Fruit fly (Drosophila melanogaster) whole organism, wandering third instar larva: ENCODE data around the gene Cyp4ae1.

Experiments
- Abd-B ChIP-seq: fragments of >200 bp; optimal IDR thresholded peaks from 2 replicates; lab custom pipeline; 2017; ENCODE audit warnings: missing biosample characterization, missing genetic modification characterization
- Hr78 ChIP-seq: fragments of >200 bp; optimal IDR thresholded peaks from 2 replicates; lab custom pipeline; 2017; ENCODE audit warnings: missing biosample characterization, missing genetic modification characterization
- h ChIP-seq: fragments of 200-800 bp; sonication (Bioruptor generic); optimal IDR thresholded peaks from 3 replicates; lab custom pipeline; 2016; ENCODE audit warnings: missing biosample characterization, mild to moderate bottlenecking, missing genetic modification characterization

DNA sequence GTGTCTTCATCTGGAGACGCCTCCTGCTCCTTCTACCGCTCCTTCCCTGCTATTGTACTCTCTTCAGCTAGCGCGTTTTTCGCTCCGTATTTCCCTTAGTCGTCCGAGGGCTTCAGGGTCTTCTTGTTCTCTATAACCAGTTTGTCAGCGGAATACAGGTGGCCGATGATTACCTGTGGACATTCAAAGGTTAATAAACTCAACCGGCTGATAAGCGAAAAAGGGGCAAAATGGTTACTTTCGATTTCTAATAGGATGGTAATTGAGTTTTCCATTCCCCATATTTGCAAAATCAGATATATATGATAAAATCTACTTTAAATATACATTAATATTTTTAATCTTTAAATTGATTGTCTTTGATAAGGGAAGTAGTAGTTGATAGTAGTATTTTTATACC, 30.1 kb upstream of the Cyp4ae1 start:
- TF ChIP-seq Abd-B (GFP tag; lab: Kevin White, UChicago), result no peak
- TF ChIP-seq h (GFP tag; lab: Kevin White, UChicago), result no peak
- TF ChIP-seq Hr78 (GFP tag; lab: Kevin White, UChicago), result no peak
